ENCODE assay signal across 2 fruit fly cellular contexts in genomic region chr3R:4011954-4012353, dm6.
TF ChIP-seq lines count a peak whose summit lies in the region.

No protein-coding gene starts in this region.

TF ChIP-seq in whole organism, 6 proteins besides CTCF, POLR2A, EP300 and RAD21:
- no peak for TF ChIP-seq usp (GFP tag; optimal IDR thresholded peaks at IDR 0.05; lab: Kevin White, UChicago)
- TF ChIP-seq pan (optimal IDR thresholded peaks at IDR 0.05; lab: Kevin White, UChicago) = peak; percentile 84
- TF ChIP-seq Dll (optimal IDR thresholded peaks at IDR 0.05; lab: Kevin White, UChicago) = no peak

TF ChIP-seq in whole organism, wandering third instar larva, 38 proteins besides CTCF, POLR2A, EP300 and RAD21:
- no peak for TF ChIP-seq Rel (GFP tag; optimal IDR thresholded peaks at IDR 0.05; lab: Kevin White, UChicago)
- TF ChIP-seq Rel (tag; optimal IDR thresholded peaks at IDR 0.05; lab: Kevin White, UChicago) = no peak
- peak; percentile 78 for TF ChIP-seq pan (optimal IDR thresholded peaks at IDR 0.05; lab: Kevin White, UChicago)
